Fruit fly (Drosophila melanogaster) ovary, adult (tissue): ENCODE measurements around the gene CG11617.

Experiments
- CG17801 ChIP-seq: fragments of 200-800 bp; optimal IDR thresholded peaks from 2 replicates; lab custom pipeline; 2019; ENCODE audit warnings: missing biosample characterization, mild to moderate bottlenecking, missing genetic modification characterization, moderate library complexity; ENCODE audit not compliant: partially characterized antibody

The CG11617 gene

DNA sequence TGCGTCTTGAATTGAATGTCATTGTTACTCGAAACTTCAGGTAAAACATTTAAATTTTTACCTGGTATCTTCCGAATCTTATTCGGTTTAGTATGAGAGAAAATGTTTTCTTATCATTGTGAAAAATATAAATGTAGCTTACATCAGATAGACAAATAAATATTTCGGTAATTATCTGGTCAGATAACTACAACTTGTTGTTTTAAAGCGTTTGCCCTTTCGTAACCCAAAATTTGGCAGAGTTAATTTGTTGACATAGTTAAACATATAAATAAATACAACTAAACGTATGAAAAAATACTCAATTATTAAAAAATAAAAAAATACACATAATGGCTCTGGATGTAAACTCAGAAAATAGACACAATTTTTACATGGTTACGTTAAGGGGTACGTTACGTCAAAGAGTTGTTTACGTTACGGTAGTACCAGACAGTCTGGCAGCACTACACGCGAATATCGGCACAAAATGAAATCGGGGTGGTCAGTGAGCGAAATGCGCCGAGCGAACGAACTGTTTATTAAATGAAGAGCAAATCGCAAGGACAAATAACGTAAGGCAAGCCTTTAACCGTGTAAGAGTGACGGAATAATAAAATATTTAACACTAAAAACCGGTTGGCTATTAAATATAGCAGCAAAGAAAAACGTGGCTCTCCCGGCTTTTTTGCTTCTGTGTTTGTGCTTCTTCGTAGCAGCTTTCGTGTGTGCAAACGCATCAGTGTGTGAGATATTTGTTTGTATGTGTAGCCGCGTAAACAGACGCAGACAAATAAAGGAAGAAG, 24.5 kb downstream of the CG11617 start:
- no peak for TF ChIP-seq CG17801 (GFP tag; lab: Kevin White, UChicago)

DNA sequence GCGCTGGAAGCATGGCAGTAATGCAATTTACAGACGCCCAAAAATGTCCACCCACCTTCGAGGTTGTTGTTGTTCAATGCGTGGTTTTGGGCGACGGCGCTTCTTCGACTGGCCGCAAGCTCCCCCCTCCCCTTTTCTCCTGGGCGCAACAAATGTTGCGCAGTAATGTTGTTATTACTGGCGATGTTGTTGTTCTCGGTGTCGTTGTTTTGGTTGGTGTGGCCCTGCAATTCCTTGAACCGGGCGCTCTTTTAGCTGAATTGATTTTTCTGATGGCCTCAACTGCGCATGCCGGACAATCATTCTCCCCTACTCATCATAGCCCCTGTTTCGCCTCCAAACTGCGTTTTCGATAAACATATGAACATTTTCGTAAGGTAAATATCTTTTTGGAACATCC, 26.1 kb downstream of the CG11617 start:
- TF ChIP-seq CG17801 (GFP tag; lab: Kevin White, UChicago), result no peak

DNA sequence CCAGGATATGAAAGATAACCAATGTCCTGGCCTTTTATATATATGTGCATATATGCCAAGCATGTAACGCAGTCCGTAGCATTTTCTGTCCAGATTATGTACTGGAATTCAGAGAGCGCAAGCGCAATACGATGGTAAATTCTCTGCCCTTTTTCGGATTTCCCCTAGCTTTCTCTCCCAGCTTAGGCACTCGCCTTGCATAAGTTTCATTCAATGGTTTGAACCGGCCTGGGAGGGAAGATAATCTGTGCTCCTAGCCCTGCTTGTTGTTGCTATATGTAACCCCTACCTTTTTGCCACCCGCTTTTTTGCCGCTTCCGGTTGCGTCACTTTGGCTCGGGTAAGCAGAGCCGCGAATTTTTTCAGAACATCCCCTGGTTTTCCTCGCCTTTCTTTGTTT, 28.0 kb downstream of the CG11617 start:
- no peak for TF ChIP-seq CG17801 (GFP tag; lab: Kevin White, UChicago)

DNA sequence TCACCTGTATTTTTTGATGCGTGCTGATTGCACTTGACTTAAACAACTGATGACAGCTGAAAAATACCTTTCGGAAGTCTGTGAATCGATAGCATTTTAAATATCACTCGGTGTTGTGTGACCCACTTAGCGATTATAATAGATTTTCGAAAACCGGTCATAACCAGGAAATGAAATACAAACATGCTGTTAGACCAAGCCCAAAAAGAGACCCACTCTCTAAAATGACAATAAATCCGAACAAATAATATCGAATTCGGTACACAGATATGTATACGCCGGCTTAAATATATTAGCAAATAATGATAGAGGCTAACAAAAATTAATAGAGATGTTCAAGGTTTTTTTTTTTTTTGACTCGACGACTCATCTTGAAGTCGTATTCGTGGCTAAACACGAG, 31.4 kb downstream of the CG11617 start:
- no peak for TF ChIP-seq CG17801 (GFP tag; lab: Kevin White, UChicago)

DNA sequence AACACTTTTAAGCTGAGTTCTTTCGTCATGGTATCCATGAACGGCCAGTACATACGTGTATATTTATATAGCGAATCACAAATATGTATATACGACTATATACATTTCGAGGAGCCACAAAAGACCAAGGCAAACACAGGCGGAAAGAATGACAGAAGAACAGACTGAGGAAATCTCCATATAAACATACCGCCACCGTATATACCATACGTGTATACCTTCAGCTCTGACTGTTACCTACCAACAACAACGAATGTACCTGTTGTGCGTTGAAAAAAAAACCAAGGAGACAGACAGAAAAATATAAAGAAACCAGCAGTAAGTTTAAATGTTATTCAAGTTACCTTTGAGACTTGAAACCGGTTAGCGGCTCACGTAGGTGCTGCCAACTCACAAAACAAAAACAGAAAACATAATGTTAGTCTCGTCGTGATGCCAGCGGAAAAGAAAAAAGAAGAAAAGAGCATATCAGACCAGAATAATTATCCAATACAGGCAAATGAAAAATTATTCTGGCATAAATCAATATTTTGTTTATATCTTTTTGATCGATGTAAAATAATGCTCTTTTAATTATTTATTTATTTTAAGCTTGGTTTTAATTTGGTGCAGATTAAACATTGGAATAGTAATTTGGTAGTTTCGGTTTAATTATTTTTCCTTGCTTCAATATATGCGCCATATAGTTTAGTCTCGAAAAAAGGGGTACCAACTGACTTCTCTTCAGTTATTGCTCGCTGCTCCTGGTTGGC, 35.4 kb downstream of the CG11617 start:
- TF ChIP-seq CG17801 (GFP tag; lab: Kevin White, UChicago), result no peak

DNA sequence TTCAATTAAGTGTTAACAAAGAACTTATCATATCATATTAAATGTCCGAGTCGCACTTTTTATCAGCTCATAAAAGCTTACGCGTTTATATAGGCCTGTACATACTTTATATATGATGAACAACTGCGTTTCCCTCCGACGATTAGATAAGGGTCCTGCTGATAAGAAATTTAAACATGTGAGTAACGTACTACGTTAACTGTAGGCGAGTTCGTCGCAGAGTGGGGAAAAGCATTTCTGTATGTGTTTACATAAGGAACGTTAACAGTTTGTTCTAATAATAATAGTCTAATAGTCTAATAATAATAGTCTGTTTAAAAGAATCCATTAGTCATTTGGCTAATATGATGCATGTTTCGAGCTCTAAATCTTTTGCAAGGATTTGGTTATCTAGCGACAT, 36.7 kb downstream of the CG11617 start:
- no peak for TF ChIP-seq CG17801 (GFP tag; lab: Kevin White, UChicago)

DNA sequence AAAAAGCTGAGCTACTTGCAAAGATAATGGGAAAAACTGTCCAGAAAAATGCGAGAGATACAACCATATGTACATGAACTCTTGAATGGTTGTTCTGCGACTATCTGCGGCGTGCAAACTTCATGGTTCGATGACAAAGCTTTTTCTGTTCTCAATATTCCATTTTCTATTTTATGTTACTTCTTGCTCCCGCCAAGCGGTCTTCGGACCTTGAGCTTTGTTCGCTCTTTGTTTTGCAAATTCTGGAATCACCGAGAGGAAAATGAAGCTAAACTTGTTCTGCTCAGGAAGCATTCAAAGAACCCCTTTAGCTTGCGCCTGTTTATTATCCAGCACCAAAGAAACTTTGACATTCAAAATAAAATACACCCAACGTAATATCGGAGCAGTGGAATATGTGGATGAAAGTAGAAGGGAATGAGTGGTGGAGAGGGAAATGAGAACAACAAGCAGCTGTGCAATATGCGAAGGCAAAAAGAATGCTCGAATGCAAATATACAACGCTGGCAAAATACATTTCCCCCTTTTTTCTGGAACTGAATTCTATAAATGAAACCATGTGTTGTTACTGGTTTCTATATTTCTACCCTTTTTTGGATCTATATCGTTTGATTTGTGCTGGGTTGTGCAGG, 38.7 kb downstream of the CG11617 start:
- no peak for TF ChIP-seq CG17801 (GFP tag; lab: Kevin White, UChicago)

DNA sequence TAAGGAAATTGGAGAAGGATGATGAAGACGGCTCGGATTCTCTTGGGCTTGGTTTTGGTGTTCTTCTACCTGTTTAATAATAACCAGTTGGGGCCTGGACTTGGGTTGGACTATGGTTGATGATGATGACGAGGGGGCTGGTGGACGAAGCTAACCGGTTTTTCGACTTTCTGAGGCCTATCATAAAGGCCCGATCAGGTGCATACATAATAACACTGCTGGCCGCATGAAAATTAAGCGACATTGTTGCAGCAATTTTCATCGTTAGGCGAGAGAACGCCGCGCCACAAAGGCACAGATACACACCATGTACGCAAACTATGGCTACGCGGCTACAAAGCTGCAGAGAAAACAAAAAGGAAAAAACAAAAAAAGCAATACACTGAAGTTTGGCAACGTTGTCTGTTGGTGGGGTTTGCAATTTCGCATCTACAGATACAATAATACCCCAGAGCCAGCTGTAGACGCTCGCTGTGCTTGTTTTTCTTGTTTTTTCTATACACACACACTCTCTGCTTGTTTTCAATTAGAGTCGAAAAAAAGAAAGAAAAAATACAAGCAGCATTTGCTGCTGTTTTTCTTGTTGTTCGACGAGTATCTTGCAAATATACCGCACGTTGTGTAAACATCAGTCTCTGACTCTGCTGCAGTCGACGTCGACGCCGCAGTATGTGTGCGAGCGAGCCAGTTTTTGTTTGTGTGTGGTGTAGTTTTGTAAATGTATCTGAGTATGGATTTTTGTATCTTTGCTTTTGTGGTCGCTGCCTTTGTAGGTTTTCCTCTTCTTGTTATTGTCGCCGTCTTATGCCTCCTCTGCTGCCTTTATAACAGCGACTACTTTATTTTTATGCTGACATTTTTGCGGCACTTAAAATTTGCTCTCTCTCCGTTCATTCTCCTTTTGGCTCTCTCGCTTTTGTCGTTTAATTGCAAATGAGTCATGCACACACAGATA, 40.7 kb downstream of the CG11617 start:
- TF ChIP-seq CG17801 (GFP tag; lab: Kevin White, UChicago), result peak; percentile 97

DNA sequence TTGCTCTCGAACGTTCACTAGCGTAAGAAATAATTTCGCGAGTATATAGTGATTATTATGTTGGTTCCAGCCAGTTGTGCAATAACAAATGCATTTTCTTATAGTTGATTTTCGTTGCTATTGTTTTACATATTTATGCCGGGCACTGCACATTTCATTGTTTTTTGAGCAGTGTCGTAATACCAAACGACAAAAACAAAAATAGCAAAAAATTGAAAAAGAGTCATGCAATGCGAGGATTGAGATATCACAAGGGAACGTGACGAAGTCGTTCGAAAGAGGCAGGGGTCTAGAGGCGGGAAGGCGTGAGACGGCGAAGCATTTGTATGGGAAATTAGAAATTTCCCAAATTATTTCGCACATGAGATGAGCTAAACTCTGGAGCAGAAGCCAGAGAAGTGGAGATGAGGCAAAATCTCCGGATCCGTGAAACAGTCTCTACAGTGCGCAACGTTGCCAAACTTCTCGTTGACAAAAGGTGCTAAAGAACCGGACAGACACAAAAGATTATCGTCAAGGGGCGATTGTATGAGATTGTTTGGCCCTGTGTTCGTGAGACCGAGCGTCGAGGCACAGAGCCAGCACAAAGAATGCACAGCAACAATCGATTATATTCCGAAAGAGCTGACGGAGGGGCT, 41.7 kb downstream of the CG11617 start:
- peak; percentile 1 for TF ChIP-seq CG17801 (GFP tag; lab: Kevin White, UChicago)

DNA sequence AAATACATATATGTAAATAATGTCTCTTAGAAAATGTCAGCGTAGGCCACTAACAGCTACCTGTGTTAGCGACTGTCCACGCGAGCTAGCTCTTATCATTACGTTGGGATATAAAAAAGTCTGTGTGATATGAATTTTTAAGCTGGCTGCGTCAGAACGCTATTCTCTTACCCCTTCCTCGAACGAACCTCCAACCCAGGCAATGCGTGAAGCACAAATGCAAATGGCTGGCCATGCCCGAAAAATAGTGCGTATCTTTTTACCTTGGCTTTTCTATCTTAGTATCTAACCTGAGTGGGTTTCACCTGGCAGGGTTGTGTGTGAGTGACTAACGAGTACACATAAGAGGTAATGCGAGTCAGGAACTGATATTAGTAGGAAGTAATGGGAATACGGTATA, 43.9 kb downstream of the CG11617 start:
- no peak for TF ChIP-seq CG17801 (GFP tag; lab: Kevin White, UChicago)

DNA sequence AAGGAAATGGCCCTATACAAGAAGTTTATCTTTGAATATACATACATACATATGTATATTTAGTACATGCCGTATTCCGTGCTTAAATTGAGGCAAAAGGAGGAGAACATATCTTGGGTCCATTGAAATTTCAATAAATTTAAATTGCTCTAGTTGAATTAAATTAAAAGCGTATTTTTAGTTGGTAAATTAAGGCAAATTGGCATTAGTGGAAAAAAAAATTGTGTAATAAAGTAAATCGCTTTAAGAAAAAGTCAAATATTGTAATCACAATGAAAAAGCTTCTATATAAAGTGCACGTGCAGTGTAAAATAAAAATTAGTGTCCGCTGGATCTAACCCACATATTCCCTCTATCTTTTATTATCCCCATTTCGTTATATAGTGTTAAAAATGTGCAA, 44.9 kb downstream of the CG11617 start:
- TF ChIP-seq CG17801 (GFP tag; lab: Kevin White, UChicago), result no peak

DNA sequence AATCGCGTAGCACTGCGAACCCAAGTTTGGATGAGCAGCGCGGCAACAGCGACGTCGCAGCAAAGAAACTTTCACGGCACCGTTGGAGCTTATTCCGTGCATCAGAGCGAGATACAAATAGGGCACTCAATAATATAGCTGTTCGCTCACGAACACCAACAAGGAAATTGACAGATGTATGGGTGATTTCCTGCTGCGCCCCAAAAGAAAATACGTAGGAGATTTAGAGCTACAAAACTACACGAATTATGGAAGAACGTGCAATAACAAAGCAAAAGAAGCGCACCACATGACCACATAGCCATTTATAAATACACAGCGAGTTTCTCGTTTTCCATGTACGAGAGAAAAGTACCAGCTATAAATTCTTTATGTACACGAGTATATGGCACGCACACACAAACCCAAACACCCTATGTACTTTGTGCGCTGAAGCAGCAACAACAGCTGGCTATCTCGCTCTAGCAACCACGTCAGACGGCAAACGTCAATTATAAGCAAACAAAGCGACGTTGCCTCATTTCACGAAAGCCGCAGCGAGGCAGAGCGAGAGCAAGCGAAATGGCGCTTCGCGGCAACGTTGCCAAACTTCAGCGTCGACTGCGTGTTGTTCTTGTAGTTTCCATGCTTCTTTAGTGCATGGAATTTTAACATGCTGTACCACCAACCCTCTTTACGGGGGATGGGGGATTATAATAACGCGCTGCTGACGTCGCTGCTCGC, 45.5 kb downstream of the CG11617 start:
- peak; percentile 95 for TF ChIP-seq CG17801 (GFP tag; lab: Kevin White, UChicago)
